Fruit fly (Drosophila melanogaster): ENCODE data around the gene Pglym78.

The Pglym78 gene

dm6 chr3R:29122817-29123611, 25.0 kb upstream of the Pglym78 start, which contains the start of the genes yem and Ctl2 (continued):
- peak; percentile 69 for TF ChIP-seq CG18599 (GFP tag; optimal IDR thresholded peaks at IDR 0.05)
- no peak for TF ChIP-seq wek (GFP tag; optimal IDR thresholded peaks at IDR 0.05)
- TF ChIP-seq CG2875 (GFP tag; optimal IDR thresholded peaks at IDR 0.05), result no peak
- TF ChIP-seq C15 (GFP tag; IDR thresholded peaks at IDR 0.05), result no peak
- TF ChIP-seq ftz-f1 (GFP tag; optimal IDR thresholded peaks at IDR 0.05), result peak; percentile 46
- TF ChIP-seq CG14965 (GFP tag; optimal IDR thresholded peaks at IDR 0.05; ENCODE audit: borderline replicate concordance), result peak; percentile 42
- TF ChIP-seq disco-r (GFP tag; optimal IDR thresholded peaks at IDR 0.05), result peak; percentile 56
- TF ChIP-seq zfh1 (GFP tag; IDR thresholded peaks at IDR 0.05), result peak; percentile 75
- peak; percentile 36 for TF ChIP-seq CG6654 (GFP tag; optimal IDR thresholded peaks at IDR 0.05)
- TF ChIP-seq CG10321 (GFP tag; IDR thresholded peaks at IDR 0.05), result 0 out of 2 replicates have a peak, but pooled peaks have one; percentile 20
- TF ChIP-seq chif (GFP tag; optimal IDR thresholded peaks at IDR 0.05), result peak; percentile 75 to 84
- TF ChIP-seq CG14710 (tag; optimal IDR thresholded peaks at IDR 0.05), result peak; percentile 82
- no peak for TF ChIP-seq ac (GFP tag; optimal IDR thresholded peaks at IDR 0.05)
- TF ChIP-seq Opbp (GFP tag; IDR thresholded peaks at IDR 0.05; ENCODE audit: partially characterized antibody), result peak; percentile 35; the same call in 2 of the 3 replicates
- TF ChIP-seq CG2129 (GFP tag; IDR thresholded peaks at IDR 0.05; ENCODE audit: partially characterized antibody), result no peak
- TF ChIP-seq CG14441 (GFP tag; IDR thresholded peaks at IDR 0.05), result peak; percentile 67; the same call in 1 of the 2 replicates
- no peak for TF ChIP-seq CG5180 (GFP tag; optimal IDR thresholded peaks at IDR 0.05)
- peak; percentile 64 for TF ChIP-seq CG12942 (GFP tag; optimal IDR thresholded peaks at IDR 0.05)
- peak; percentile 63 for TF ChIP-seq CG15269 (tag; optimal IDR thresholded peaks at IDR 0.05)
- peak; percentile 34 for TF ChIP-seq BtbVII (GFP tag; optimal IDR thresholded peaks at IDR 0.05)
- TF ChIP-seq pnt (GFP tag; optimal IDR thresholded peaks at IDR 0.05), result peak; percentile 81
- TF ChIP-seq CG10565 (GFP tag; optimal IDR thresholded peaks at IDR 0.05), result no peak
- TF ChIP-seq luna (GFP tag; optimal IDR thresholded peaks at IDR 0.05), result peak; percentile 31
- TF ChIP-seq CG3847 (GFP tag; IDR thresholded peaks at IDR 0.05), result peak; percentile 68
- TF ChIP-seq Camta (GFP tag; optimal IDR thresholded peaks at IDR 0.05), result peak; percentile 80
- peak; percentile 95 for TF ChIP-seq sens (GFP tag)
- TF ChIP-seq E2f1 (GFP tag; IDR thresholded peaks at IDR 0.05), result peak; percentile 39
- 0 out of 2 replicates have a peak, but pooled peaks have one; percentile 36 for TF ChIP-seq CG32772 (GFP tag; IDR thresholded peaks at IDR 0.05)
- no peak; the same call in 2 of the 3 replicates for TF ChIP-seq CG2889 (GFP tag; IDR thresholded peaks at IDR 0.05)
- TF ChIP-seq CG6272 (GFP tag; IDR thresholded peaks at IDR 0.05), result peak; percentile 67; the same call in 1 of the 2 replicates
- peak; percentile 61; the same call in 1 of the 2 replicates for TF ChIP-seq sens-2 (GFP tag; IDR thresholded peaks at IDR 0.05)
- TF ChIP-seq CG10147 (GFP tag; optimal IDR thresholded peaks at IDR 0.05), result peak; percentile 51
- peak; percentile 83 for TF ChIP-seq nmo (GFP tag; optimal IDR thresholded peaks at IDR 0.05)
- TF ChIP-seq CG8478 (optimal IDR thresholded peaks at IDR 0.05), result no peak
- TF ChIP-seq ase (GFP tag; IDR thresholded peaks at IDR 0.05), result no peak; the same call in 2 of the 3 replicates
- TF ChIP-seq CG11723 (GFP tag; optimal IDR thresholded peaks at IDR 0.05), result peak; percentile 19
- peak; percentile 61 for TF ChIP-seq CG3281 (GFP tag; optimal IDR thresholded peaks at IDR 0.05)
- TF ChIP-seq CG3995 (GFP tag; optimal IDR thresholded peaks at IDR 0.05), result peak; percentile 95
- peak; percentile 48 for TF ChIP-seq al (GFP tag; IDR thresholded peaks at IDR 0.05)
- TF ChIP-seq CG12299 (tag; optimal IDR thresholded peaks at IDR 0.05), result no peak
- TF ChIP-seq bab2 (GFP tag; optimal IDR thresholded peaks at IDR 0.05), result peak; percentile 81
- TF ChIP-seq CG8281 (tag; optimal IDR thresholded peaks at IDR 0.05), result peak; percentile 6
- peak; percentile 41 for TF ChIP-seq CG8388 (GFP tag; optimal IDR thresholded peaks at IDR 0.05)
- peak; percentile 44 for TF ChIP-seq NfI (GFP tag; optimal IDR thresholded peaks at IDR 0.05)
- peak; percentile 17 for TF ChIP-seq CG13296 (GFP tag; optimal IDR thresholded peaks at IDR 0.05)
- TF ChIP-seq Trl (optimal IDR thresholded peaks at IDR 0.05), result no peak
- TF ChIP-seq Trl (GFP tag; optimal IDR thresholded peaks at IDR 0.05), result peak; percentile 83
- TF ChIP-seq CG15011 (GFP tag; optimal IDR thresholded peaks at IDR 0.05), result peak; percentile 54
- TF ChIP-seq en (GFP tag; optimal IDR thresholded peaks at IDR 0.05), result peak; percentile 34

Measured in whole organism, embryonic.